Fruit fly (Drosophila melanogaster) S2 (cell line): ENCODE data around the gene CG13998.

Source experiments
- CG8478 ChIP-seq: fragments of >200 bp; optimal IDR thresholded peaks from 2 replicates; lab custom pipeline; 2018
- CTCF ChIP-seq, 2 experiments: fragments of >200 bp; optimal IDR thresholded peaks; 2 replicates each; lab custom pipeline; 2018

Gene CG13998

dm6 chr2L:5956706-5957105, at the start of gene CG13998, which contains the start of gene Vm26Ab:
CG13998 (minus strand) TSS chr2L:5956819.
Vm26Ab (plus strand) TSS chr2L:5957004.
- TF ChIP-seq CG8478, result no peak
- no peak for TF ChIP-seq CTCF (optimal IDR thresholded peaks at IDR 0.05; lab: Kevin White, UChicago)

- TF ChIP-seq CTCF (optimal IDR thresholded peaks at IDR 0.05; lab: Kevin White, UChicago) (no peak), CG8478 (no peak)
These were observed 43.4 kb upstream of the CG13998 start, which contains the start of gene Tsp26A for dm6 chr2L:6000065-6000464. Tsp26A (plus strand) TSS chr2L:6000228.

dm6 chr2L:5999247-5999646, 42.6 kb upstream of the CG13998 start, which contains the start of gene Kdm5:
Kdm5 (minus strand) TSS chr2L:5999501.
- TF ChIP-seq CTCF (optimal IDR thresholded peaks at IDR 0.05; lab: Kevin White, UChicago) (peak in 1 of 2 experiments; percentile 7), CG8478 (no peak)

dm6 chr2L:5998383-5998782, 41.8 kb upstream of the CG13998 start:
- TF ChIP-seq CTCF (optimal IDR thresholded peaks at IDR 0.05; lab: Kevin White, UChicago), result no peak
- TF ChIP-seq CG8478, result no peak

- TF ChIP-seq CG8478, result no peak
- no peak for TF ChIP-seq CTCF (optimal IDR thresholded peaks at IDR 0.05; lab: Kevin White, UChicago)
These were observed 41.1 kb upstream of the CG13998 start for dm6 chr2L:5997609-5998229.

dm6 chr2L:5990447-5990846, 33.8 kb upstream of the CG13998 start:
- TF ChIP-seq CG8478 (no peak), CTCF (optimal IDR thresholded peaks at IDR 0.05; lab: Kevin White, UChicago) (no peak)

- TF ChIP-seq CG8478 (no peak), CTCF (optimal IDR thresholded peaks at IDR 0.05; lab: Kevin White, UChicago) (no peak)
These were observed 31.8 kb upstream of the CG13998 start for dm6 chr2L:5988115-5989092.

dm6 chr2L:5986940-5987339, 30.3 kb upstream of the CG13998 start:
- TF ChIP-seq CTCF (optimal IDR thresholded peaks at IDR 0.05; lab: Kevin White, UChicago), result no peak
- TF ChIP-seq CG8478, result no peak

dm6 chr2L:5986094-5986493, 29.5 kb upstream of the CG13998 start, which contains the start of gene ifc:
ifc (plus strand) TSS chr2L:5986348.
- TF ChIP-seq CG8478 (no peak), CTCF (optimal IDR thresholded peaks at IDR 0.05; lab: Kevin White, UChicago) (peak; percentile 28 to 48)

- no peak for TF ChIP-seq CG8478
- TF ChIP-seq CTCF (optimal IDR thresholded peaks at IDR 0.05; lab: Kevin White, UChicago), result no peak
These were observed 26.6 kb upstream of the CG13998 start for dm6 chr2L:5983236-5983635.

- no peak for TF ChIP-seq CG8478
- peak; percentile 17 to 70 for TF ChIP-seq CTCF (optimal IDR thresholded peaks at IDR 0.05; lab: Kevin White, UChicago)
These were observed 25.8 kb upstream of the CG13998 start for dm6 chr2L:5982334-5982987.

- no peak for TF ChIP-seq CG8478
- no peak for TF ChIP-seq CTCF (optimal IDR thresholded peaks at IDR 0.05; lab: Kevin White, UChicago)
These were observed 25.1 kb upstream of the CG13998 start, which contains the start of gene eIF4A for dm6 chr2L:5981433-5982333. eIF4A (plus strand) TSS chr2L:5981764.

dm6 chr2L:5980862-5981432, 24.3 kb upstream of the CG13998 start, which contains the start of gene chic:
chic (minus strand) TSS chr2L:5981018.
- TF ChIP-seq CG8478, result no peak
- TF ChIP-seq CTCF (optimal IDR thresholded peaks at IDR 0.05; lab: Kevin White, UChicago), result peak in 1 of 2 experiments; percentile 11
